Fruit fly (Drosophila melanogaster): Measurements from ENCODE around the gene CG44532.
A peak's percentile ranks its signal among the peaks of the same experiment; 100 is the strongest.

DNA sequence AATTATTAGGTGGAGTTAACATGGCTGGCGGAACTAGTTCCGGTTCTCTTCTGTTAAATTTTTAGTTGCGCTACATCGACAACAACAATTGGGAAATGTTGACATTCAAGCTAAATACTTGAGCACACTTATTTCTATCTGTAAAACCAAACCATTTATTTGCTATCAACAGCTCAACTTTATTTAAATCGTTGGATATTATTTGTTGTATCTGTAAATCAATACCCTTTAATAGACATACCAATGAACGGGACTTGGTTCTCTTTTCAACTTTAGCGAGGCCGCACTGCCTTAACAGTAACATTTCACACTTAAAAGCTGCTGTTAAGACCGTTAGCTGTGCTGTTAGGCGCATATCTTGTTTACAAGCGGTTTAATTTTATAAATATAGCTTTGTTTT lies 31.7 kb downstream of the CG44532 start, which contains the start of gene CG12106:
- no peak for TF ChIP-seq Abd-B (GFP tag; optimal IDR thresholded peaks at IDR 0.05)
- no peak for TF ChIP-seq jim (GFP tag; optimal IDR thresholded peaks at IDR 0.05)
- no peak for TF ChIP-seq Jra (GFP tag; optimal IDR thresholded peaks at IDR 0.05)
- peak; percentile 75 for TF ChIP-seq HLH106 (tag; optimal IDR thresholded peaks at IDR 0.05)
- no peak for TF ChIP-seq sv (GFP tag; optimal IDR thresholded peaks at IDR 0.05)
- TF ChIP-seq ey (GFP tag; optimal IDR thresholded peaks at IDR 0.05), result peak; percentile 52
- TF ChIP-seq OdsH (GFP tag; optimal IDR thresholded peaks at IDR 0.05), result no peak
- TF ChIP-seq usp (GFP tag; optimal IDR thresholded peaks at IDR 0.05), result no peak
- TF ChIP-seq foxo (GFP tag; optimal IDR thresholded peaks at IDR 0.05), result peak in 1 of 2 experiments; percentile 63
- TF ChIP-seq pan (optimal IDR thresholded peaks at IDR 0.05), result no peak
- TF ChIP-seq dmrt93B (GFP tag; optimal IDR thresholded peaks at IDR 0.05), result peak; percentile 34

All from whole organism, wandering third instar larva.